Fruit fly (Drosophila melanogaster): ENCODE data around the gene yellow-f2.

Gene yellow-f2

dm6 chr3R:12995047-12995446 lies at the start of gene yellow-f2:
Gene yellow-f2 (minus strand): TSS chr3R:12995147.
- TF ChIP-seq CG12768 (GFP tag; optimal IDR thresholded peaks at IDR 0.05) (no peak), Clk (GFP tag; optimal IDR thresholded peaks at IDR 0.05) (no peak), CG11617 (GFP tag; optimal IDR thresholded peaks at IDR 0.05) (no peak)

dm6 chr3R:13044459-13044858 lies 49.5 kb upstream of the yellow-f2 start, which contains the start of gene Hsc70-2:
Gene Hsc70-2 (plus strand): TSS chr3R:13044759.
- TF ChIP-seq CG5204 (GFP tag; optimal IDR thresholded peaks at IDR 0.05) (no peak), cnc (optimal IDR thresholded peaks at IDR 0.05) (no peak), CG12768 (GFP tag; optimal IDR thresholded peaks at IDR 0.05) (no peak), kay (GFP tag; ENCODE audit: borderline replicate concordance) (no peak), Clk (GFP tag; optimal IDR thresholded peaks at IDR 0.05) (no peak), CG11617 (GFP tag; optimal IDR thresholded peaks at IDR 0.05) (no peak), CG7045 (GFP tag; optimal IDR thresholded peaks at IDR 0.05) (no peak), Crg-1 (GFP tag; optimal IDR thresholded peaks at IDR 0.05) (no peak), CG7101 (tag; optimal IDR thresholded peaks at IDR 0.05) (no peak), ovo (GFP tag; optimal IDR thresholded peaks at IDR 0.05) (no peak), cic (GFP tag; optimal IDR thresholded peaks at IDR 0.05) (no peak)

- no peak for TF ChIP-seq Crg-1 (GFP tag; optimal IDR thresholded peaks at IDR 0.05)
- no peak for TF ChIP-seq kay (GFP tag; ENCODE audit: borderline replicate concordance)
- no peak for TF ChIP-seq CG11617 (GFP tag; optimal IDR thresholded peaks at IDR 0.05)
- TF ChIP-seq cnc (optimal IDR thresholded peaks at IDR 0.05), result no peak
- no peak for TF ChIP-seq CG7101 (tag; optimal IDR thresholded peaks at IDR 0.05)
- no peak for TF ChIP-seq CG1620 (GFP tag; optimal IDR thresholded peaks at IDR 0.05)
- no peak for TF ChIP-seq CG33017 (tag; optimal IDR thresholded peaks at IDR 0.05)
- no peak for TF ChIP-seq CG14711 (tag; optimal IDR thresholded peaks at IDR 0.05)
- TF ChIP-seq ovo (GFP tag; optimal IDR thresholded peaks at IDR 0.05), result no peak
- no peak for TF ChIP-seq Mnt (GFP tag; optimal IDR thresholded peaks at IDR 0.05)
- TF ChIP-seq toe (GFP tag; optimal IDR thresholded peaks at IDR 0.05), result no peak
These were observed 48.9 kb upstream of the yellow-f2 start, which contains the start of gene CG45122 for dm6 chr3R:13043857-13044256. Gene CG45122 (plus strand): TSS chr3R:13044157.

- TF ChIP-seq CG14711 (tag; optimal IDR thresholded peaks at IDR 0.05) (no peak), ovo (GFP tag; optimal IDR thresholded peaks at IDR 0.05) (peak; percentile 20), pad (GFP tag; optimal IDR thresholded peaks at IDR 0.05) (peak; percentile 63), CG7045 (GFP tag; optimal IDR thresholded peaks at IDR 0.05) (no peak)
These were observed 47.5 kb upstream of the yellow-f2 start, which contains the start of gene snk for dm6 chr3R:13042258-13043032. Gene snk (minus strand): TSS chr3R:13042770.

dm6 chr3R:13041750-13042149 lies 46.8 kb upstream of the yellow-f2 start, which contains the start of gene CG11670:
Gene CG11670 (plus strand): TSS chr3R:13042050.
- TF ChIP-seq cic (GFP tag; optimal IDR thresholded peaks at IDR 0.05) (no peak), CG1620 (GFP tag; optimal IDR thresholded peaks at IDR 0.05) (no peak), Clk (GFP tag; optimal IDR thresholded peaks at IDR 0.05) (no peak), CG11617 (GFP tag; optimal IDR thresholded peaks at IDR 0.05) (no peak), CG12768 (GFP tag; optimal IDR thresholded peaks at IDR 0.05) (no peak), CG5204 (GFP tag; optimal IDR thresholded peaks at IDR 0.05) (no peak), ovo (GFP tag; optimal IDR thresholded peaks at IDR 0.05) (no peak), kay (GFP tag; ENCODE audit: borderline replicate concordance) (no peak), Crg-1 (GFP tag; optimal IDR thresholded peaks at IDR 0.05) (no peak), CG7101 (tag; optimal IDR thresholded peaks at IDR 0.05) (no peak)

- no peak for TF ChIP-seq ovo (GFP tag; optimal IDR thresholded peaks at IDR 0.05)
- TF ChIP-seq CG7101 (tag; optimal IDR thresholded peaks at IDR 0.05), result no peak
- TF ChIP-seq tj (GFP tag; optimal IDR thresholded peaks at IDR 0.05), result no peak
- no peak for TF ChIP-seq CG7045 (GFP tag; optimal IDR thresholded peaks at IDR 0.05)
- TF ChIP-seq cnc (optimal IDR thresholded peaks at IDR 0.05), result no peak
- no peak for TF ChIP-seq CG5204 (GFP tag; optimal IDR thresholded peaks at IDR 0.05)
- no peak for TF ChIP-seq toe (GFP tag; optimal IDR thresholded peaks at IDR 0.05)
- TF ChIP-seq Hr96 (GFP tag; optimal IDR thresholded peaks at IDR 0.05), result no peak
- no peak for TF ChIP-seq CG12768 (GFP tag; optimal IDR thresholded peaks at IDR 0.05)
- no peak for TF ChIP-seq kay (GFP tag; ENCODE audit: borderline replicate concordance)
- no peak for TF ChIP-seq CG1620 (GFP tag; optimal IDR thresholded peaks at IDR 0.05)
- no peak for TF ChIP-seq Clk (GFP tag; optimal IDR thresholded peaks at IDR 0.05)
These were observed 44.2 kb upstream of the yellow-f2 start for dm6 chr3R:13039037-13039583.

- TF ChIP-seq toe (GFP tag; optimal IDR thresholded peaks at IDR 0.05), result no peak
- no peak for TF ChIP-seq tj (GFP tag; optimal IDR thresholded peaks at IDR 0.05)
- TF ChIP-seq CG33017 (tag; optimal IDR thresholded peaks at IDR 0.05), result no peak
These were observed 43.1 kb upstream of the yellow-f2 start, which contains the start of gene CG11668 for dm6 chr3R:13038075-13038474. Gene CG11668 (plus strand): TSS chr3R:13038375.
